In genomic region chrX:17473879-17474278, dm6 we compare ENCODE assay signal across 2 fruit fly cellular contexts.
TF ChIP-seq lines count a peak whose summit lies in the region.

No protein-coding gene starts in this region.

TF ChIP-seq in whole organism, embryonic, 481 proteins besides CTCF, POLR2A, EP300 and RAD21 (continued from another document):
- TF ChIP-seq Sox102F (GFP tag; optimal IDR thresholded peaks at IDR 0.05; lab: Kevin White, UChicago), result peak; percentile 22
- no peak for TF ChIP-seq Nf-YA (GFP tag; IDR thresholded peaks at IDR 0.05; lab: Robert Waterston, UW)
- TF ChIP-seq sens (GFP tag; lab: Kevin White, UChicago), result peak; percentile 29
- TF ChIP-seq Med (GFP tag; lab: Kevin White, UChicago), result no peak
- TF ChIP-seq CG1603 (tag; optimal IDR thresholded peaks at IDR 0.05; lab: Kevin White, UChicago), result peak; percentile 2
- 0 out of 3 replicates have a peak, but pooled peaks have one; percentile 24 for TF ChIP-seq sr (GFP tag; IDR thresholded peaks at IDR 0.05; lab: Robert Waterston, UW)
- no peak for TF ChIP-seq ci (GFP tag; IDR thresholded peaks at IDR 0.05; lab: Robert Waterston, UW)

TF ChIP-seq in whole organism, prepupa, 60 proteins besides CTCF, POLR2A, EP300 and RAD21 (continued from another document):
- TF ChIP-seq CG32006 (GFP tag; optimal IDR thresholded peaks at IDR 0.05; lab: Kevin White, UChicago) (peak; percentile 39), Ets96B (tag; optimal IDR thresholded peaks at IDR 0.05; lab: Kevin White, UChicago) (no peak), fkh (GFP tag; optimal IDR thresholded peaks at IDR 0.05; lab: Kevin White, UChicago) (no peak), dac (GFP tag; optimal IDR thresholded peaks at IDR 0.05; lab: Kevin White, UChicago) (no peak), vri (GFP tag; optimal IDR thresholded peaks at IDR 0.05; lab: Kevin White, UChicago) (no peak), CG9139 (GFP tag; optimal IDR thresholded peaks at IDR 0.05; lab: Kevin White, UChicago) (no peak), Sox102F (GFP tag; optimal IDR thresholded peaks at IDR 0.05; lab: Kevin White, UChicago) (no peak), fd85E (GFP tag; optimal IDR thresholded peaks at IDR 0.05; lab: Kevin White, UChicago) (no peak), Met (GFP tag; optimal IDR thresholded peaks at IDR 0.05; lab: Kevin White, UChicago) (peak; percentile 8), CG15336 (GFP tag; IDR thresholded peaks at IDR 0.05; lab: Robert Waterston, UW) (peak; percentile 40; the same call in 1 of the 2 replicates), CG6808 (GFP tag; optimal IDR thresholded peaks at IDR 0.05; lab: Kevin White, UChicago) (no peak), spab (GFP tag; optimal IDR thresholded peaks at IDR 0.05; lab: Kevin White, UChicago) (no peak), CG11902 (GFP tag; optimal IDR thresholded peaks at IDR 0.05; lab: Kevin White, UChicago) (peak; percentile 24), CG10669 (GFP tag; optimal IDR thresholded peaks at IDR 0.05; lab: Kevin White, UChicago) (no peak), Eip75B (GFP tag; optimal IDR thresholded peaks at IDR 0.05; lab: Kevin White, UChicago) (peak; percentile 6), Hr39 (GFP tag; optimal IDR thresholded peaks at IDR 0.05; lab: Kevin White, UChicago) (no peak), achi (GFP tag; optimal IDR thresholded peaks at IDR 0.05; lab: Kevin White, UChicago) (peak; percentile 26), Hr4 (GFP tag; optimal IDR thresholded peaks at IDR 0.05; lab: Kevin White, UChicago) (peak; percentile 50), CG3919 (GFP tag; optimal IDR thresholded peaks at IDR 0.05; lab: Kevin White, UChicago) (peak; percentile 30), pdm3 (GFP tag; optimal IDR thresholded peaks at IDR 0.05; lab: Kevin White, UChicago) (peak; percentile 38), ss (GFP tag; optimal IDR thresholded peaks at IDR 0.05; lab: Kevin White, UChicago) (no peak), Sox15 (GFP tag; optimal IDR thresholded peaks at IDR 0.05; lab: Kevin White, UChicago) (no peak), CG6854 (GFP tag; optimal IDR thresholded peaks at IDR 0.05; lab: Kevin White, UChicago) (no peak), CG3032 (tag; optimal IDR thresholded peaks at IDR 0.05; lab: Kevin White, UChicago) (no peak), Blimp-1 (GFP tag; optimal IDR thresholded peaks at IDR 0.05; lab: Kevin White, UChicago) (no peak), Eip93F (GFP tag; optimal IDR thresholded peaks at IDR 0.05; lab: Kevin White, UChicago) (no peak), CG6792 (GFP tag; optimal IDR thresholded peaks at IDR 0.05; lab: Kevin White, UChicago) (peak; percentile 26), Ets21C (GFP tag; optimal IDR thresholded peaks at IDR 0.05; lab: Kevin White, UChicago) (no peak), dsx (GFP tag; optimal IDR thresholded peaks at IDR 0.05; lab: Kevin White, UChicago; ENCODE audit: poor library complexity, severe bottlenecking) (no peak), lz (GFP tag; optimal IDR thresholded peaks at IDR 0.05; lab: Kevin White, UChicago) (no peak), CG31627 (GFP tag; optimal IDR thresholded peaks at IDR 0.05; lab: Kevin White, UChicago) (no peak), CG1621 (tag; optimal IDR thresholded peaks at IDR 0.05; lab: Kevin White, UChicago) (no peak), eg (GFP tag; IDR thresholded peaks at IDR 0.05; lab: Robert Waterston, UW) (no peak), Smox (GFP tag; optimal IDR thresholded peaks at IDR 0.05; lab: Kevin White, UChicago) (no peak), CG6276 (GFP tag; optimal IDR thresholded peaks at IDR 0.05; lab: Kevin White, UChicago) (no peak)
